Fruit fly (Drosophila melanogaster) whole organism, embryonic: ENCODE results near the gene wapl.
A peak's percentile ranks its signal among the peaks of the same experiment; 100 is the strongest.

Source experiments
- Abd-B ChIP-seq: fragments of 200-800 bp; sonication (Bioruptor generic); optimal IDR thresholded peaks from 2 replicates; lab custom pipeline; 2018; ENCODE audit warnings: missing biosample characterization, mild to moderate bottlenecking, missing genetic modification characterization, moderate library complexity
- Aef1 ChIP-seq: fragments of 200-800 bp; sonication (Bioruptor generic); IDR thresholded peaks from 3 replicates; pipeline ENCODE4 v1.3.6; 2022; ENCODE audit warnings: missing biosample characterization, missing genetic modification characterization
- CG10366 ChIP-seq: fragments of 200-800 bp; sonication (Bioruptor generic); IDR thresholded peaks from 2 replicates; pipeline ENCODE4 v1.3.6; 2022; ENCODE audit warnings: missing biosample characterization, missing genetic modification characterization
- CG11398 ChIP-seq: fragments of 200-800 bp; sonication (Bioruptor generic); optimal IDR thresholded peaks from 2 replicates; lab custom pipeline; 2016; ENCODE audit warnings: missing biosample characterization, missing genetic modification characterization
- CG12219 ChIP-seq: fragments of 200-800 bp; sonication (Bioruptor generic); optimal IDR thresholded peaks from 3 replicates; lab custom pipeline; 2018; ENCODE audit warnings: missing biosample characterization, mild to moderate bottlenecking, missing genetic modification characterization
- CG16815 ChIP-seq: fragments of 200-800 bp; sonication (Bioruptor generic); optimal IDR thresholded peaks from 3 replicates; lab custom pipeline; 2017; ENCODE audit warnings: missing biosample characterization, mild to moderate bottlenecking, missing genetic modification characterization
- CG17612 ChIP-seq: fragments of 200-800 bp; sonication (Bioruptor generic); IDR thresholded peaks from 2 replicates; pipeline ENCODE4 v1.3.6; 2022; ENCODE audit warnings: missing biosample characterization, missing genetic modification characterization
- CG17802 ChIP-seq: fragments of 200-800 bp; sonication (Bioruptor generic); optimal IDR thresholded peaks from 2 replicates; lab custom pipeline; 2018; ENCODE audit warnings: missing biosample characterization, mild to moderate bottlenecking, missing genetic modification characterization, moderate library complexity
- CG17912 ChIP-seq: fragments of 200-800 bp; sonication (Bioruptor generic); optimal IDR thresholded peaks from 2 replicates; lab custom pipeline; 2018; ENCODE audit warnings: missing biosample characterization, mild to moderate bottlenecking, missing genetic modification characterization
- CG34376 ChIP-seq: fragments of 200-800 bp; sonication (Bioruptor generic); optimal IDR thresholded peaks from 2 replicates; lab custom pipeline; 2018; ENCODE audit warnings: missing biosample characterization, mild to moderate bottlenecking, missing genetic modification characterization
- CG42726 ChIP-seq: fragments of 200-800 bp; sonication (Bioruptor generic); IDR thresholded peaks from 2 replicates; pipeline ENCODE4 v1.3.6; 2022; ENCODE audit warnings: missing biosample characterization, missing genetic modification characterization; ENCODE audit not compliant: partially characterized antibody
- Chrac-16 ChIP-seq: fragments of 200-800 bp; sonication (Bioruptor generic); optimal IDR thresholded peaks from 3 replicates; lab custom pipeline; 2016; ENCODE audit warnings: missing biosample characterization, missing genetic modification characterization
- Deaf1 ChIP-seq: fragments of 200-800 bp; optimal IDR thresholded peaks from 3 replicates; lab custom pipeline; 2019; ENCODE audit warnings: missing biosample characterization, mild to moderate bottlenecking, missing genetic modification characterization, moderate library complexity
- Dip2 ChIP-seq: fragments of 200-800 bp; sonication (Bioruptor generic); IDR thresholded peaks from 2 replicates; pipeline ENCODE4 v1.3.6; 2022; ENCODE audit warnings: missing biosample characterization, missing genetic modification characterization
- Fer1 ChIP-seq: fragments of 200-800 bp; sonication (Bioruptor generic); optimal IDR thresholded peaks from 2 replicates; lab custom pipeline; 2017; ENCODE audit warnings: missing biosample characterization, mild to moderate bottlenecking, missing genetic modification characterization
- Hmr ChIP-seq: fragments of 200-800 bp; sonication (Bioruptor generic); optimal IDR thresholded peaks from 3 replicates; lab custom pipeline; 2017; ENCODE audit warnings: mild to moderate bottlenecking, missing biosample characterization, missing genetic modification reagents, missing genetic modification characterization
- Hr39 ChIP-seq: fragments of >200 bp; optimal IDR thresholded peaks from 2 replicates; lab custom pipeline; 2017
- MBD-R2 ChIP-seq: fragments of 200-800 bp; sonication (Bioruptor generic); IDR thresholded peaks from 2 replicates; pipeline ENCODE4 v1.3.6; 2022; ENCODE audit warnings: missing biosample characterization, missing genetic modification characterization
- MTF-1 ChIP-seq: fragments of 200-800 bp; sonication (Bioruptor generic); optimal IDR thresholded peaks from 2 replicates; lab custom pipeline; 2018; ENCODE audit warnings: missing biosample characterization, mild to moderate bottlenecking, missing genetic modification characterization, borderline replicate concordance
- Nf-YA ChIP-seq: fragments of 200-800 bp; sonication (Bioruptor generic); IDR thresholded peaks from 2 replicates; pipeline ENCODE4 v1.3.6; 2022; ENCODE audit warnings: missing biosample characterization, missing genetic modification characterization
- Nf-YB ChIP-seq: fragments of 200-800 bp; sonication (Bioruptor generic); optimal IDR thresholded peaks from 3 replicates; lab custom pipeline; 2019; ENCODE audit warnings: missing biosample characterization, mild to moderate bottlenecking, missing genetic modification characterization, moderate library complexity
- NfI ChIP-seq: fragments of 200-800 bp; sonication (Bioruptor generic); optimal IDR thresholded peaks from 3 replicates; lab custom pipeline; 2018; ENCODE audit warnings: missing biosample characterization, mild to moderate bottlenecking, missing genetic modification characterization, moderate library complexity
- Spps ChIP-seq: fragments of 200-800 bp; sonication (Bioruptor generic); optimal IDR thresholded peaks from 2 replicates; lab custom pipeline; 2018; ENCODE audit warnings: missing biosample characterization, mild to moderate bottlenecking, missing genetic modification characterization
- ac ChIP-seq: fragments of 200-800 bp; sonication (Bioruptor generic); optimal IDR thresholded peaks from 3 replicates; lab custom pipeline; 2017; ENCODE audit warnings: missing biosample characterization, mild to moderate bottlenecking, missing genetic modification characterization
- ci ChIP-seq: fragments of 200-800 bp; sonication (Bioruptor generic); IDR thresholded peaks from 3 replicates; pipeline ENCODE4 v1.3.6; 2022; ENCODE audit warnings: missing biosample characterization, missing genetic modification characterization
- croc ChIP-seq: fragments of 200-800 bp; sonication (Bioruptor generic); conservative IDR thresholded peaks from 3 replicates; pipeline ENCODE4 v1.3.6; 2022; ENCODE audit warnings: missing biosample characterization, missing genetic modification characterization
- dimm ChIP-seq: fragments of 200-800 bp; sonication (Bioruptor generic); IDR thresholded peaks from 2 replicates; pipeline ENCODE4 v1.3.6; 2022; ENCODE audit warnings: missing biosample characterization, missing genetic modification characterization
- esg ChIP-seq: fragments of 200-800 bp; sonication (Bioruptor generic); conservative IDR thresholded peaks from 2 replicates; pipeline ENCODE4 v1.3.6; 2022; ENCODE audit warnings: missing biosample characterization, missing genetic modification characterization
- fd96Cb ChIP-seq: fragments of 200-800 bp; sonication (Bioruptor generic); optimal IDR thresholded peaks from 2 replicates; lab custom pipeline; 2018; ENCODE audit warnings: missing biosample characterization, mild to moderate bottlenecking, missing genetic modification characterization, moderate library complexity
- h ChIP-seq: fragments of >200 bp; optimal IDR thresholded peaks from 2 replicates; lab custom pipeline; 2017
- hkb ChIP-seq, 2 experiments: fragments of 200-800 bp in 1 of 2; fragments of >200 bp in 1 of 2; sonication (Bioruptor generic) in 1 of 2; IDR thresholded peaks in 1 of 2; optimal IDR thresholded peaks in 1 of 2; 2 replicates each; pipeline versions ENCODE4 v1.3.6 to Lab custom; 2017 to 2022; ENCODE audit warnings: missing biosample characterization in 1 of 2, missing genetic modification characterization in 1 of 2
- klu ChIP-seq: fragments of 200-800 bp; sonication (Bioruptor generic); IDR thresholded peaks from 2 replicates; pipeline ENCODE4 v1.3.6; 2022; ENCODE audit warnings: missing biosample characterization, missing genetic modification characterization
- lilli ChIP-seq: fragments of 200-800 bp; sonication (Bioruptor generic); optimal IDR thresholded peaks from 3 replicates; lab custom pipeline; 2016; ENCODE audit warnings: missing biosample characterization, missing genetic modification characterization
- lmd ChIP-seq: fragments of 200-800 bp; sonication (Bioruptor generic); IDR thresholded peaks from 2 replicates; pipeline ENCODE4 v1.3.6; 2022; ENCODE audit warnings: missing biosample characterization, missing genetic modification characterization
- lola ChIP-seq, 3 experiments: fragments of >200 bp in 2 of 3; fragments of 200-800 bp in 1 of 3; sonication (Bioruptor generic) in 1 of 3; optimal IDR thresholded peaks; 2 replicates each; lab custom pipeline; 2017 to 2019; ENCODE audit warnings: missing biosample characterization in 3 of 3, missing genetic modification characterization in 3 of 3, mild to moderate bottlenecking in 1 of 3, moderate library complexity in 1 of 3
- pb ChIP-seq: fragments of 200-800 bp; sonication (Bioruptor generic); optimal IDR thresholded peaks from 3 replicates; lab custom pipeline; 2016; ENCODE audit warnings: missing biosample characterization, missing genetic modification characterization
- peb ChIP-seq: fragments of 200-800 bp; sonication (Bioruptor generic); IDR thresholded peaks from 2 replicates; pipeline ENCODE4 v1.3.6; 2022; ENCODE audit warnings: missing biosample characterization, missing genetic modification characterization
- pnt ChIP-seq: fragments of 200-800 bp; sonication (Bioruptor generic); optimal IDR thresholded peaks from 3 replicates; lab custom pipeline; 2016; ENCODE audit warnings: missing biosample characterization, missing genetic modification characterization
- psq ChIP-seq: fragments of 200-800 bp; sonication (Bioruptor generic); optimal IDR thresholded peaks from 2 replicates; lab custom pipeline; 2017; ENCODE audit warnings: missing biosample characterization, missing genetic modification characterization
- pum ChIP-seq: fragments of 200-800 bp; sonication (Bioruptor generic); optimal IDR thresholded peaks from 2 replicates; lab custom pipeline; 2016; ENCODE audit warnings: missing biosample characterization, missing genetic modification characterization
- pzg ChIP-seq: fragments of 200-800 bp; sonication (Bioruptor generic); optimal IDR thresholded peaks from 3 replicates; lab custom pipeline; 2018; ENCODE audit warnings: missing biosample characterization, mild to moderate bottlenecking, missing genetic modification characterization, moderate library complexity
- ro ChIP-seq: fragments of 200-800 bp; sonication (Bioruptor generic); IDR thresholded peaks from 2 replicates; pipeline ENCODE4 v1.3.6; 2022; ENCODE audit warnings: missing biosample characterization, missing genetic modification characterization
- schlank ChIP-seq: fragments of 200-800 bp; sonication (Bioruptor generic); optimal IDR thresholded peaks from 2 replicates; lab custom pipeline; 2018; ENCODE audit warnings: missing biosample characterization, mild to moderate bottlenecking, missing genetic modification characterization
- sens ChIP-seq: fragments of 200-800 bp; sonication (Bioruptor generic); peaks from one replicate; lab custom pipeline; 2016; ENCODE audit warnings: missing biosample characterization, missing genetic modification characterization
- sisA ChIP-seq: fragments of 200-800 bp; sonication (Bioruptor generic); IDR thresholded peaks from 2 replicates; pipeline ENCODE4 v1.3.6; 2022; ENCODE audit warnings: missing biosample characterization, missing genetic modification characterization
- slp2 ChIP-seq: fragments of 200-800 bp; sonication (Bioruptor generic); optimal IDR thresholded peaks from 2 replicates; lab custom pipeline; 2016; ENCODE audit warnings: missing biosample characterization, missing genetic modification characterization
- sna ChIP-seq: fragments of 200-800 bp; sonication (Bioruptor generic); IDR thresholded peaks from 2 replicates; pipeline ENCODE4 v1.3.6; 2022; ENCODE audit warnings: missing biosample characterization, missing genetic modification characterization; ENCODE audit not compliant: partially characterized antibody
- sug ChIP-seq: fragments of 200-800 bp; optimal IDR thresholded peaks from 2 replicates; lab custom pipeline; 2019; ENCODE audit warnings: missing biosample characterization, mild to moderate bottlenecking, missing genetic modification characterization, moderate library complexity
- tll ChIP-seq, 2 experiments: fragments of 200-800 bp in 1 of 2; fragments of >200 bp in 1 of 2; sonication (Bioruptor generic) in 1 of 2; optimal IDR thresholded peaks; 2 replicates each; lab custom pipeline; 2017 to 2019; ENCODE audit warnings: missing biosample characterization in 2 of 2, missing genetic modification characterization in 2 of 2, mild to moderate bottlenecking in 1 of 2, moderate library complexity in 1 of 2
- usp ChIP-seq: fragments of >200 bp; optimal IDR thresholded peaks from 2 replicates; lab custom pipeline; 2017; ENCODE audit warnings: missing biosample characterization, missing genetic modification characterization

wapl gene

dm6 chrX:2134226-2134880 is 24.4 kb downstream of the wapl start (continued):
- peak; percentile 57 for TF ChIP-seq Hmr
- peak; percentile 67 for TF ChIP-seq sisA (GFP tag; lab: Robert Waterston, UW)
- no peak for TF ChIP-seq pb
- no peak for TF ChIP-seq klu (GFP tag; lab: Robert Waterston, UW)
- TF ChIP-seq h (lab: Kevin White, UChicago) = no peak
- no peak for TF ChIP-seq hkb (optimal IDR thresholded peaks at IDR 0.05; lab: Kevin White, UChicago)
- peak; percentile 69 for TF ChIP-seq hkb (GFP tag; IDR thresholded peaks at IDR 0.05; lab: Robert Waterston, UW)
- TF ChIP-seq sna (GFP tag; lab: Robert Waterston, UW) = no peak
- TF ChIP-seq Aef1 (GFP tag; lab: Robert Waterston, UW) = peak; percentile 29; the same call in 2 of the 3 replicates
- no peak for TF ChIP-seq schlank
- TF ChIP-seq ac (GFP tag; lab: Kevin White, UChicago) = no peak
- no peak for TF ChIP-seq Hr39 (lab: Kevin White, UChicago)
- TF ChIP-seq lola (GFP tag; optimal IDR thresholded peaks at IDR 0.05; lab: Kevin White, UChicago) = peak in 1 of 3 experiments; percentile 63
- TF ChIP-seq psq (GFP tag; lab: Kevin White, UChicago) = no peak
- no peak for TF ChIP-seq sug
- peak; percentile 75 for TF ChIP-seq CG12219 (GFP tag; lab: Kevin White, UChicago)
- TF ChIP-seq CG11398 (GFP tag; lab: Kevin White, UChicago) = peak; percentile 8
- TF ChIP-seq pum = peak; percentile 62
- TF ChIP-seq Chrac-16 (GFP tag; lab: Kevin White, UChicago) = peak; percentile 57
- TF ChIP-seq MTF-1 (GFP tag; lab: Kevin White, UChicago) = peak; percentile 34
- peak; percentile 96 for TF ChIP-seq sens (GFP tag; lab: Kevin White, UChicago)
- TF ChIP-seq lilli (GFP tag; lab: Kevin White, UChicago) = peak; percentile 61
- peak; percentile 76 for TF ChIP-seq fd96Cb
- TF ChIP-seq pzg = no peak
- peak; percentile 53 for TF ChIP-seq pnt (GFP tag; lab: Kevin White, UChicago)
- TF ChIP-seq CG17612 = no peak
- peak; percentile 45 for TF ChIP-seq Abd-B (GFP tag; lab: Kevin White, UChicago)
- TF ChIP-seq CG17912 (GFP tag; lab: Kevin White, UChicago) = no peak
- TF ChIP-seq peb = peak; percentile 48
- no peak for TF ChIP-seq CG34376 (GFP tag; lab: Kevin White, UChicago)
- peak; percentile 45 for TF ChIP-seq Nf-YB (GFP tag; lab: Kevin White, UChicago)
- peak; percentile 18; the same call in 1 of the 2 replicates for TF ChIP-seq esg (GFP tag; lab: Robert Waterston, UW)
- TF ChIP-seq Nf-YA (GFP tag; lab: Robert Waterston, UW) = no peak
- no peak for TF ChIP-seq CG42726 (GFP tag; lab: Robert Waterston, UW)
- TF ChIP-seq CG16815 = peak; percentile 66
- TF ChIP-seq Spps (tag; lab: Kevin White, UChicago) = peak; percentile 37
- TF ChIP-seq lmd = peak; percentile 55
- no peak for TF ChIP-seq ro (GFP tag; lab: Robert Waterston, UW)
- peak; percentile 55 for TF ChIP-seq NfI (GFP tag; lab: Kevin White, UChicago)
- peak; percentile 29 for TF ChIP-seq slp2 (GFP tag; lab: Kevin White, UChicago)
- no peak for TF ChIP-seq tll (GFP tag; optimal IDR thresholded peaks at IDR 0.05; lab: Kevin White, UChicago)
- TF ChIP-seq MBD-R2 (GFP tag; lab: Robert Waterston, UW) = no peak
- TF ChIP-seq CG17802 (tag; lab: Kevin White, UChicago) = no peak
- no peak for TF ChIP-seq Dip2 (GFP tag; lab: Robert Waterston, UW)
- 0 out of 2 replicates have a peak, but pooled peaks have one; percentile 6 for TF ChIP-seq dimm
- TF ChIP-seq ci = peak; percentile 75; the same call in 2 of the 3 replicates
- TF ChIP-seq croc (GFP tag; lab: Robert Waterston, UW) = peak; percentile 68
- TF ChIP-seq CG10366 (GFP tag; lab: Robert Waterston, UW) = peak; percentile 37
- peak; percentile 67 for TF ChIP-seq Fer1
- TF ChIP-seq Deaf1 = peak; percentile 4
- no peak for TF ChIP-seq usp (GFP tag; lab: Kevin White, UChicago)
